Fruit fly (Drosophila melanogaster) whole organism, embryonic: ENCODE results near the gene PpD6.

Source experiments
- CG12744 ChIP-seq: fragments of 200-800 bp; sonication (Bioruptor generic); optimal IDR thresholded peaks from 2 replicates; lab custom pipeline; 2016; ENCODE audit warnings: missing biosample characterization, missing genetic modification characterization
- HLH3B ChIP-seq: fragments of 200-800 bp; sonication (Bioruptor generic); IDR thresholded peaks from 2 replicates; pipeline ENCODE4 v1.3.6; 2022; ENCODE audit warnings: missing biosample characterization, missing genetic modification characterization
- Oaz ChIP-seq: fragments of 200-800 bp; sonication (Bioruptor generic); IDR thresholded peaks from 2 replicates; pipeline ENCODE4 v1.3.6; 2022; ENCODE audit warnings: missing biosample characterization, missing genetic modification characterization
- Stat92E ChIP-seq, 3 experiments: fragments of >200 bp in 2 of 3; fragments of 200-800 bp in 1 of 3; sonication (Bioruptor generic) in 1 of 3; optimal IDR thresholded peaks; 2 replicates each; lab custom pipeline; 2017 to 2019; ENCODE audit warnings: missing biosample characterization in 3 of 3, missing genetic modification characterization in 3 of 3, mild to moderate bottlenecking in 1 of 3, moderate library complexity in 1 of 3
- luna ChIP-seq: fragments of 200-800 bp; sonication (Bioruptor generic); optimal IDR thresholded peaks from 2 replicates; lab custom pipeline; 2016; ENCODE audit warnings: missing biosample characterization, missing genetic modification characterization

dm6 chr2L:3122216-3122615, 12.7 kb downstream of the PpD6 start:
- TF ChIP-seq HLH3B (GFP tag; lab: Robert Waterston, UW), result no peak
- no peak for TF ChIP-seq Oaz (GFP tag; lab: Robert Waterston, UW)
- no peak for TF ChIP-seq luna (GFP tag; lab: Kevin White, UChicago)
- TF ChIP-seq CG12744 (GFP tag; lab: Kevin White, UChicago), result no peak
- TF ChIP-seq Stat92E (GFP tag; optimal IDR thresholded peaks at IDR 0.05; lab: Kevin White, UChicago), result no peak
